Worm (Caenorhabditis elegans) whole organism, young adult: Measurements from ENCODE around the gene ufd-2.
A peak's percentile ranks its signal among the peaks of the same experiment; 100 is the strongest.

ENCODE experiments used
- B0019.2 ChIP-seq: fragments of 200-800 bp; sonication (Bioruptor generic); conservative IDR thresholded peaks from 2 replicates; pipeline ENCODE4 v1.3.6; 2022; ENCODE audit warnings: missing genetic modification reagents, missing genetic modification characterization, missing compliant biosample characterization
- B0035.1 ChIP-seq: sonication (generic microtip); optimal IDR thresholded peaks from 2 replicates; lab custom pipeline; 2016; ENCODE audit warnings: missing genetic modification characterization, mild to moderate bottlenecking, missing compliant biosample characterization, missing genotype, missing genetic modification reagents
- F10E7.11 ChIP-seq: sonication (generic microtip); optimal IDR thresholded peaks from 2 replicates; lab custom pipeline; 2017; ENCODE audit warnings: mild to moderate bottlenecking, missing genetic modification characterization, moderate library complexity, missing compliant biosample characterization
- F23B12.7 ChIP-seq: sonication (generic microtip); optimal IDR thresholded peaks from 2 replicates; lab custom pipeline; 2017; ENCODE audit warnings: missing genetic modification characterization, mild to moderate bottlenecking, missing compliant biosample characterization, antibody characterized with exemption, moderate library complexity; ENCODE audit not compliant: insufficient read depth
- F33H1.4 ChIP-seq: fragments of 200-800 bp; sonication (Bioruptor generic); IDR thresholded peaks from 2 replicates; pipeline ENCODE4 v1.3.6; 2022; ENCODE audit warnings: missing genetic modification reagents, missing genetic modification characterization, missing compliant biosample characterization
- F39B2.1 ChIP-seq: fragments of 200-800 bp; sonication (Bioruptor generic); IDR thresholded peaks from 2 replicates; pipeline ENCODE4 v1.3.6; 2022; ENCODE audit warnings: missing genetic modification reagents, missing genetic modification characterization, missing compliant biosample characterization
- K11D2.4 ChIP-seq: fragments of 200-800 bp; sonication (Bioruptor generic); IDR thresholded peaks from 2 replicates; pipeline ENCODE4 v1.3.6; 2022; ENCODE audit warnings: missing genetic modification reagents, missing genetic modification characterization, missing compliant biosample characterization
- ZK185.1 ChIP-seq: sonication (generic microtip); optimal IDR thresholded peaks from 2 replicates; lab custom pipeline; 2016; ENCODE audit warnings: mild to moderate bottlenecking, missing genetic modification characterization, missing compliant biosample characterization; ENCODE audit not compliant: poor library complexity, severe bottlenecking
- attf-5 ChIP-seq: fragments of 200-800 bp; sonication (Bioruptor generic); optimal IDR thresholded peaks from 2 replicates; lab custom pipeline; 2018; ENCODE audit warnings: mild to moderate bottlenecking, missing genetic modification characterization, missing compliant biosample characterization
- ccch-3 ChIP-seq: fragments of 200-800 bp; sonication (Bioruptor generic); optimal IDR thresholded peaks from 2 replicates; lab custom pipeline; 2018; ENCODE audit warnings: mild to moderate bottlenecking, missing genetic modification characterization, missing compliant biosample characterization
- ceh-91 ChIP-seq: fragments of 200-800 bp; sonication (Bioruptor generic); IDR thresholded peaks from 2 replicates; pipeline ENCODE4 v1.3.6; 2022; ENCODE audit warnings: missing genetic modification reagents, missing genetic modification characterization, missing compliant biosample characterization
- chd-7 ChIP-seq: sonication (generic microtip); optimal IDR thresholded peaks from 2 replicates; lab custom pipeline; 2016; ENCODE audit warnings: mild to moderate bottlenecking, missing genetic modification characterization, moderate library complexity, missing compliant biosample characterization
- dox-1 ChIP-seq: fragments of 200-800 bp; sonication (Bioruptor generic); IDR thresholded peaks from 2 replicates; pipeline ENCODE4 v1.3.6; 2022; ENCODE audit warnings: missing genetic modification reagents, missing genetic modification characterization, missing compliant biosample characterization
- dpl-1 ChIP-seq: fragments of 150-350 bp; optimal IDR thresholded peaks from 2 replicates; lab custom pipeline; 2014; ENCODE audit warnings: missing biosample characterization, missing genetic modification reagents, missing genetic modification characterization
- efl-1 ChIP-seq: fragments of 150-350 bp; optimal IDR thresholded peaks from 2 replicates; lab custom pipeline; 2014; ENCODE audit warnings: missing biosample characterization, missing genetic modification reagents, missing genetic modification characterization
- egl-44 ChIP-seq: fragments of 200-800 bp; sonication (Bioruptor generic); IDR thresholded peaks from 2 replicates; pipeline ENCODE4 v1.3.6; 2022; ENCODE audit warnings: missing genetic modification reagents, missing genetic modification characterization, missing compliant biosample characterization
- ekl-4 ChIP-seq: fragments of 200-800 bp; sonication (Bioruptor generic); IDR thresholded peaks from 2 replicates; pipeline ENCODE4 v1.3.6; 2022; ENCODE audit warnings: missing genetic modification reagents, missing genetic modification characterization, missing compliant biosample characterization
- him-1 ChIP-seq: sonication (generic microtip); optimal IDR thresholded peaks from 2 replicates; lab custom pipeline; 2016; ENCODE audit warnings: missing genotype, missing genetic modification reagents, missing genetic modification characterization, missing compliant biosample characterization
- hmg-1.2 ChIP-seq: fragments of 200-800 bp; sonication (Bioruptor generic); IDR thresholded peaks from 2 replicates; pipeline ENCODE4 v1.3.6; 2022; ENCODE audit warnings: missing genetic modification reagents, missing genetic modification characterization, missing compliant biosample characterization
- lag-1 ChIP-seq: fragments of 200-800 bp; sonication (Bioruptor generic); IDR thresholded peaks from 2 replicates; pipeline ENCODE4 v1.3.6; 2022; ENCODE audit warnings: missing genetic modification reagents, missing genetic modification characterization, missing compliant biosample characterization
- let-607 ChIP-seq, 2 experiments: fragments of 200-800 bp in 1 of 2; sonication (Bioruptor generic) in 1 of 2; sonication (generic microtip) in 1 of 2; optimal IDR thresholded peaks; 2 replicates each; lab custom pipeline; 2016 to 2018; ENCODE audit warnings: mild to moderate bottlenecking in 2 of 2, missing compliant biosample characterization in 2 of 2, missing genetic modification characterization in 2 of 2, moderate library complexity in 2 of 2, missing genotype in 1 of 2
- lin-26 ChIP-seq: fragments of 200-800 bp; sonication (Bioruptor generic); IDR thresholded peaks from 2 replicates; pipeline ENCODE4 v1.3.6; 2022; ENCODE audit warnings: missing genetic modification reagents, missing genetic modification characterization, missing compliant biosample characterization
- lin-35 ChIP-seq, 3 experiments: fragments of 150-350 bp in 2 of 3; sonication (generic microtip) in 1 of 3; optimal IDR thresholded peaks; 2 replicates each; lab custom pipeline; 2014 to 2018; ENCODE audit warnings: missing biosample characterization in 3 of 3, missing genetic modification characterization in 3 of 3, missing genetic modification reagents in 3 of 3
- lin-40 ChIP-seq: sonication (generic microtip); optimal IDR thresholded peaks from 2 replicates; lab custom pipeline; 2016; ENCODE audit warnings: missing genetic modification characterization, mild to moderate bottlenecking, missing compliant biosample characterization, missing genotype, missing genetic modification reagents
- lin-54 ChIP-seq: fragments of 200-800 bp; sonication (Bioruptor generic); optimal IDR thresholded peaks from 2 replicates; lab custom pipeline; 2018; ENCODE audit warnings: mild to moderate bottlenecking, missing genetic modification characterization, missing compliant biosample characterization
- lsl-1 ChIP-seq: fragments of 200-800 bp; sonication (Bioruptor generic); optimal IDR thresholded peaks from 2 replicates; lab custom pipeline; 2018; ENCODE audit warnings: mild to moderate bottlenecking, missing genetic modification characterization, moderate library complexity, missing compliant biosample characterization
- lsy-27 ChIP-seq: sonication (generic microtip); optimal IDR thresholded peaks from 2 replicates; lab custom pipeline; 2017; ENCODE audit warnings: missing genetic modification characterization, mild to moderate bottlenecking, missing compliant biosample characterization, antibody characterized with exemption, missing genotype, borderline replicate concordance; ENCODE audit not compliant: insufficient read depth
- madf-3 ChIP-seq: fragments of 200-800 bp; sonication (Bioruptor generic); IDR thresholded peaks from 2 replicates; pipeline ENCODE4 v1.3.6; 2022; ENCODE audit warnings: missing genetic modification reagents, missing genetic modification characterization, missing compliant biosample characterization
- madf-6 ChIP-seq: fragments of 200-800 bp; sonication (Bioruptor generic); IDR thresholded peaks from 2 replicates; pipeline ENCODE4 v1.3.6; 2022; ENCODE audit warnings: missing genetic modification reagents, missing genetic modification characterization, missing compliant biosample characterization
- madf-8 ChIP-seq: fragments of 200-800 bp; sonication (Bioruptor generic); conservative IDR thresholded peaks from 2 replicates; pipeline ENCODE4 v1.3.6; 2022; ENCODE audit warnings: missing genetic modification reagents, missing genetic modification characterization, missing compliant biosample characterization
- mcd-1 ChIP-seq: fragments of 200-800 bp; sonication (Bioruptor generic); IDR thresholded peaks from 2 replicates; pipeline ENCODE4 v1.3.6; 2022; ENCODE audit warnings: missing genetic modification reagents, missing genetic modification characterization, missing compliant biosample characterization
- mel-28 ChIP-seq: sonication (generic microtip); optimal IDR thresholded peaks from 2 replicates; lab custom pipeline; 2016; ENCODE audit warnings: borderline replicate concordance, mild to moderate bottlenecking, missing genetic modification characterization, missing compliant biosample characterization
- nfya-1 ChIP-seq: sonication (generic microtip); optimal IDR thresholded peaks from 2 replicates; lab custom pipeline; 2017; ENCODE audit warnings: antibody characterized with exemption, missing compliant biosample characterization, missing genetic modification characterization, borderline replicate concordance; ENCODE audit not compliant: insufficient read depth
- nhr-80 ChIP-seq: sonication (generic microtip); optimal IDR thresholded peaks from 2 replicates; lab custom pipeline; 2016; ENCODE audit warnings: missing genetic modification characterization, missing compliant biosample characterization
- pbrm-1 ChIP-seq: fragments of 200-800 bp; sonication (Bioruptor generic); IDR thresholded peaks from 2 replicates; pipeline ENCODE4 v1.3.6; 2022; ENCODE audit warnings: missing genetic modification reagents, missing genetic modification characterization, missing compliant biosample characterization
- rpc-1 ChIP-seq, 2 experiments: fragments of 150-350 bp in 1 of 2; sonication (generic microtip) in 1 of 2; optimal IDR thresholded peaks; 2 replicates each; lab custom pipeline; 2014 to 2018; ENCODE audit warnings: missing biosample characterization in 1 of 2, missing genetic modification characterization in 1 of 2, missing genetic modification reagents in 1 of 2, missing genotype in 1 of 2
- sea-2 ChIP-seq: fragments of 200-800 bp; sonication (Bioruptor generic); IDR thresholded peaks from 2 replicates; pipeline ENCODE4 v1.3.6; 2022; ENCODE audit warnings: missing genetic modification characterization, missing compliant biosample characterization
- snpc-1.1 ChIP-seq: sonication (generic microtip); optimal IDR thresholded peaks from 2 replicates; lab custom pipeline; 2017; ENCODE audit warnings: missing genetic modification characterization, mild to moderate bottlenecking, missing compliant biosample characterization, antibody characterized with exemption, moderate library complexity, missing genotype, missing genetic modification reagents; ENCODE audit not compliant: insufficient read depth
- snpc-1.3 ChIP-seq: sonication (generic microtip); optimal IDR thresholded peaks from 2 replicates; lab custom pipeline; 2017; ENCODE audit warnings: missing genetic modification characterization, mild to moderate bottlenecking, missing compliant biosample characterization, antibody characterized with exemption, moderate library complexity, missing genotype, missing genetic modification reagents; ENCODE audit not compliant: insufficient read depth
- snpc-3.4 ChIP-seq: sonication (generic microtip); optimal IDR thresholded peaks from 2 replicates; lab custom pipeline; 2017; ENCODE audit warnings: missing genetic modification characterization, mild to moderate bottlenecking, missing compliant biosample characterization, antibody characterized with exemption, moderate library complexity, missing genotype, missing genetic modification reagents
- snpc-4 ChIP-seq, 5 experiments: fragments of 150-350 bp in 1 of 5; sonication (generic microtip) in 4 of 5; optimal IDR thresholded peaks; 2 replicates each; lab custom pipeline; 2014 to 2018; ENCODE audit warnings: missing genetic modification characterization in 5 of 5, missing biosample characterization in 3 of 5, antibody characterized with exemption in 2 of 5, mild to moderate bottlenecking in 2 of 5, missing compliant biosample characterization in 2 of 5, missing genotype in 2 of 5, moderate library complexity in 2 of 5, missing genetic modification reagents in 1 of 5
- somi-1 ChIP-seq: fragments of 200-800 bp; sonication (Bioruptor generic); optimal IDR thresholded peaks from 2 replicates; lab custom pipeline; 2018; ENCODE audit warnings: mild to moderate bottlenecking, missing genetic modification characterization, missing compliant biosample characterization
- zim-3 ChIP-seq: sonication (generic microtip); optimal IDR thresholded peaks from 2 replicates; lab custom pipeline; 2017; ENCODE audit warnings: mild to moderate bottlenecking, missing genetic modification characterization, moderate library complexity, missing compliant biosample characterization
- ztf-18 ChIP-seq: sonication (generic microtip); optimal IDR thresholded peaks from 2 replicates; lab custom pipeline; 2016; ENCODE audit warnings: missing genotype, mild to moderate bottlenecking, missing genetic modification characterization, missing compliant biosample characterization

Gene ufd-2

DNA sequence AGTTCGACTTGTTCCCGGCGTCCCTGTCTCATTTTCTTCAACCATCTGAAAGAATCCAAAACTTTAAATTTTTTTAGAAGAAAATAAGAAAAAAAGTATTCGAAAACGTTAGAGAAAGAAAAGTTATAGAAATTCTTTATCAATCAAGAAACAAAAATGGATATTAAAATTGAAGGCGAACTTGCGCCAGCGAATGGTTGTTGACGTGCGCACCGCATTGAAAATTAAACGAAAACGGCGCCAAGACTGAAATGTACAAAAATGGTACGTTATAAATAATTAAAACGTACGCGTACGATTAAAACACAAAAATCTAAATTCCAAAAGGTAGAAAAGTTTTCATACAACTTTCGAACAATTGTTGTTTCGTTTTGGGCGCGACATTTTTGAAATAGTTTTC lies 24.3 kb downstream of the ufd-2 start, which contains the start of gene K02C4.3:
TSS of gene K02C4.3 (minus strand) at position 51 of the 400 bp plus-strand sequence.
- TF ChIP-seq lin-26 (GFP tag; lab: Robert Waterston, UW) (no peak), egl-44 (GFP tag; lab: Robert Waterston, UW) (no peak), zim-3 (tag; lab: Kevin White, UChicago) (no peak), madf-3 (GFP tag; lab: Robert Waterston, UW) (no peak), B0035.1 (tag; lab: Kevin White, UChicago) (no peak), lin-54 (GFP tag; lab: Kevin White, UChicago) (peak; percentile 69), pbrm-1 (GFP tag; lab: Robert Waterston, UW) (no peak), somi-1 (GFP tag; lab: Kevin White, UChicago) (no peak), snpc-1.1 (tag; lab: Kevin White, UChicago) (peak; percentile 34), snpc-1.3 (peak; percentile 7), rpc-1 (optimal IDR thresholded peaks at IDR 0.05; lab: Kevin White, UChicago) (no peak), rpc-1 (tag; optimal IDR thresholded peaks at IDR 0.05; lab: Kevin White, UChicago) (no peak), efl-1 (GFP tag; lab: Kevin White, UChicago) (peak; percentile 69), ceh-91 (GFP tag; lab: Robert Waterston, UW) (0 out of 2 replicates have a peak, but pooled peaks have one; percentile 16), lin-40 (tag; lab: Kevin White, UChicago) (peak; percentile 37), mcd-1 (GFP tag; lab: Robert Waterston, UW) (peak; percentile 75), snpc-4 (GFP tag; optimal IDR thresholded peaks at IDR 0.05; lab: Kevin White, UChicago) (no peak), snpc-4 (tag; optimal IDR thresholded peaks at IDR 0.05; lab: Kevin White, UChicago) (peak; percentile 45 to 74 (median 73)), let-607 (tag; optimal IDR thresholded peaks at IDR 0.05; lab: Kevin White, UChicago) (no peak), ekl-4 (GFP tag; lab: Robert Waterston, UW) (no peak), ZK185.1 (tag; lab: Kevin White, UChicago) (peak; percentile 37), sea-2 (GFP tag; lab: Robert Waterston, UW) (no peak), F10E7.11 (tag; lab: Kevin White, UChicago) (no peak), F39B2.1 (GFP tag; lab: Robert Waterston, UW) (0 out of 2 replicates have a peak, but pooled peaks have one; percentile 25), mel-28 (tag; lab: Kevin White, UChicago) (no peak), B0019.2 (no peak), nhr-80 (tag; lab: Kevin White, UChicago) (peak; percentile 9), lin-35 (GFP tag; optimal IDR thresholded peaks at IDR 0.05; lab: Kevin White, UChicago) (peak in 1 of 3 experiments; percentile 80), F23B12.7 (tag; lab: Kevin White, UChicago) (peak; percentile 13), snpc-3.4 (tag; lab: Kevin White, UChicago) (peak; percentile 60), madf-6 (GFP tag; lab: Robert Waterston, UW) (peak; percentile 65), ccch-3 (GFP tag; lab: Kevin White, UChicago) (no peak), chd-7 (tag; lab: Kevin White, UChicago) (no peak), madf-8 (GFP tag; lab: Robert Waterston, UW) (peak; percentile 26; the same call in 1 of the 2 replicates), lsl-1 (peak; percentile 56), K11D2.4 (GFP tag; lab: Robert Waterston, UW) (no peak), ztf-18 (tag; lab: Kevin White, UChicago) (peak; percentile 93), dpl-1 (GFP tag; lab: Kevin White, UChicago) (peak; percentile 68), him-1 (tag; lab: Kevin White, UChicago) (peak; percentile 44), hmg-1.2 (GFP tag; lab: Robert Waterston, UW) (0 out of 2 replicates have a peak, but pooled peaks have one; percentile 13), nfya-1 (tag; lab: Kevin White, UChicago) (no peak), F33H1.4 (GFP tag; lab: Robert Waterston, UW) (peak; percentile 37; the same call in 1 of the 2 replicates), attf-5 (GFP tag; lab: Kevin White, UChicago) (peak; percentile 27), lsy-27 (tag; lab: Kevin White, UChicago) (no peak), lag-1 (GFP tag; lab: Robert Waterston, UW) (no peak), dox-1 (peak; percentile 32; the same call in 1 of the 2 replicates)
